Worm (Caenorhabditis elegans): ENCODE data around the gene gid-2.

ce11 chrX:2443304-2443703 is 4.5 kb upstream of the gid-2 start, which contains the start of gene T07D1.3:
- TF ChIP-seq ceh-8 (GFP tag; optimal IDR thresholded peaks at IDR 0.05): no peak
- no peak for TF ChIP-seq mep-1 (tag; optimal IDR thresholded peaks at IDR 0.05)
- no peak for TF ChIP-seq pqm-1 (tag; optimal IDR thresholded peaks at IDR 0.05)
- no peak for TF ChIP-seq rnt-1 (tag; optimal IDR thresholded peaks at IDR 0.05)
- TF ChIP-seq unc-62 (GFP tag; optimal IDR thresholded peaks at IDR 0.05): no peak
- no peak for TF ChIP-seq ztf-4 (tag; optimal IDR thresholded peaks at IDR 0.05)
